Fruit fly (Drosophila melanogaster) whole organism, embryonic: ENCODE data around the gene CG16972.

Source experiments
- BEAF-32 ChIP-seq: fragments of 200-800 bp; sonication (Bioruptor generic); optimal IDR thresholded peaks from 3 replicates; lab custom pipeline; 2017; ENCODE audit warnings: missing biosample characterization, missing genetic modification characterization, mild to moderate bottlenecking, moderate library complexity, missing genetic modification reagents
- Bteb2 ChIP-seq: fragments of 200-800 bp; sonication (Bioruptor generic); optimal IDR thresholded peaks from 2 replicates; lab custom pipeline; 2016; ENCODE audit warnings: missing biosample characterization, missing genetic modification characterization
- CG10267 ChIP-seq: fragments of 200-800 bp; sonication (Bioruptor generic); optimal IDR thresholded peaks from 2 replicates; lab custom pipeline; 2018; ENCODE audit warnings: missing biosample characterization, mild to moderate bottlenecking, missing genetic modification characterization, moderate library complexity
- CG10565 ChIP-seq: fragments of 200-800 bp; sonication (Bioruptor generic); optimal IDR thresholded peaks from 3 replicates; lab custom pipeline; 2016; ENCODE audit warnings: missing biosample characterization, mild to moderate bottlenecking, missing genetic modification characterization
- CG11695 ChIP-seq: fragments of 200-800 bp; sonication (Bioruptor generic); IDR thresholded peaks from 3 replicates; pipeline ENCODE4 v1.3.6; 2022; ENCODE audit warnings: missing biosample characterization, missing genetic modification characterization
- CG15011 ChIP-seq: fragments of 200-800 bp; sonication (Bioruptor generic); optimal IDR thresholded peaks from 3 replicates; lab custom pipeline; 2018; ENCODE audit warnings: missing biosample characterization, mild to moderate bottlenecking, missing genetic modification characterization
- CG1529 ChIP-seq: fragments of 200-800 bp; sonication (Bioruptor generic); optimal IDR thresholded peaks from 3 replicates; lab custom pipeline; 2018; ENCODE audit warnings: missing biosample characterization, missing genetic modification characterization
- CG16813 ChIP-seq: fragments of 200-800 bp; sonication (Bioruptor generic); IDR thresholded peaks from 3 replicates; pipeline ENCODE4 v1.3.6; 2022; ENCODE audit warnings: missing biosample characterization, missing genetic modification characterization; ENCODE audit not compliant: partially characterized antibody
- CG17186 ChIP-seq: fragments of 200-800 bp; sonication (Bioruptor generic); optimal IDR thresholded peaks from 3 replicates; lab custom pipeline; 2017; ENCODE audit warnings: missing biosample characterization, missing genetic modification reagents, missing genetic modification characterization
- CG17361 ChIP-seq: fragments of 200-800 bp; sonication (Bioruptor generic); IDR thresholded peaks from 3 replicates; pipeline ENCODE4 v1.3.6; 2022; ENCODE audit warnings: missing biosample characterization, missing genetic modification characterization
- CG18011 ChIP-seq: fragments of 200-800 bp; sonication (Bioruptor generic); optimal IDR thresholded peaks from 2 replicates; lab custom pipeline; 2017; ENCODE audit warnings: missing biosample characterization, missing genetic modification characterization, mild to moderate bottlenecking, moderate library complexity, missing genotype
- CG31441 ChIP-seq: fragments of 200-800 bp; sonication (Bioruptor generic); IDR thresholded peaks from 2 replicates; pipeline ENCODE4 v1.3.6; 2022; ENCODE audit warnings: missing biosample characterization, missing genetic modification characterization
- CG34224 ChIP-seq: fragments of 200-800 bp; sonication (Bioruptor generic); IDR thresholded peaks from 3 replicates; pipeline ENCODE4 v1.3.6; 2022; ENCODE audit warnings: missing biosample characterization, missing genetic modification characterization; ENCODE audit not compliant: partially characterized antibody
- CG4328 ChIP-seq: fragments of 200-800 bp; sonication (Bioruptor generic); optimal IDR thresholded peaks from 3 replicates; lab custom pipeline; 2017; ENCODE audit warnings: missing biosample characterization, missing genetic modification reagents, missing genetic modification characterization
- CG4730 ChIP-seq: fragments of 200-800 bp; sonication (Bioruptor generic); IDR thresholded peaks from 2 replicates; pipeline ENCODE4 v1.3.6; 2022; ENCODE audit warnings: missing biosample characterization, missing genetic modification characterization
- CG6854 ChIP-seq: fragments of 200-800 bp; sonication (Bioruptor generic); optimal IDR thresholded peaks from 3 replicates; lab custom pipeline; 2017; ENCODE audit warnings: missing biosample characterization, mild to moderate bottlenecking, missing genetic modification characterization
- CG8765 ChIP-seq: fragments of 200-800 bp; sonication (Bioruptor generic); IDR thresholded peaks from 2 replicates; pipeline ENCODE4 v1.3.6; 2022; ENCODE audit warnings: missing biosample characterization, missing genetic modification characterization
- Chrac-16 ChIP-seq: fragments of 200-800 bp; sonication (Bioruptor generic); optimal IDR thresholded peaks from 3 replicates; lab custom pipeline; 2016; ENCODE audit warnings: missing biosample characterization, missing genetic modification characterization
- H15 ChIP-seq: fragments of 200-800 bp; sonication (Bioruptor generic); IDR thresholded peaks from 3 replicates; pipeline ENCODE4 v1.3.6; 2022; ENCODE audit warnings: missing biosample characterization, missing genetic modification characterization
- Jarid2 ChIP-seq: fragments of 200-800 bp; sonication (Bioruptor generic); optimal IDR thresholded peaks from 3 replicates; lab custom pipeline; 2017; ENCODE audit warnings: mild to moderate bottlenecking, missing biosample characterization, missing genetic modification reagents, missing genetic modification characterization
- MESR4 ChIP-seq: fragments of 200-800 bp; sonication (Bioruptor generic); optimal IDR thresholded peaks from 2 replicates; lab custom pipeline; 2018; ENCODE audit warnings: missing biosample characterization, mild to moderate bottlenecking, missing genetic modification characterization, moderate library complexity
- NC2α ChIP-seq: fragments of 200-800 bp; sonication (Bioruptor generic); optimal IDR thresholded peaks from 2 replicates; lab custom pipeline; 2016; ENCODE audit warnings: missing biosample characterization, missing genetic modification characterization
- NFAT ChIP-seq: fragments of 200-800 bp; sonication (Bioruptor generic); IDR thresholded peaks from 2 replicates; pipeline ENCODE4 v1.3.6; 2022; ENCODE audit warnings: missing biosample characterization, missing genetic modification characterization
- Side ChIP-seq: fragments of 200-800 bp; sonication (Bioruptor generic); optimal IDR thresholded peaks from 2 replicates; lab custom pipeline; 2016; ENCODE audit warnings: missing biosample characterization, missing genetic modification characterization
- Sox100B ChIP-seq: fragments of 200-800 bp; sonication (Bioruptor generic); optimal IDR thresholded peaks from 3 replicates; lab custom pipeline; 2018; ENCODE audit warnings: missing biosample characterization, mild to moderate bottlenecking, missing genetic modification characterization
- YL-1 ChIP-seq: fragments of 200-800 bp; sonication (Bioruptor generic); optimal IDR thresholded peaks from 3 replicates; lab custom pipeline; 2017; ENCODE audit warnings: missing biosample characterization, mild to moderate bottlenecking, missing genetic modification characterization
- ab ChIP-seq: fragments of 200-800 bp; sonication (Bioruptor generic); optimal IDR thresholded peaks from 2 replicates; lab custom pipeline; 2016; ENCODE audit warnings: missing biosample characterization, missing genetic modification characterization
- aop ChIP-seq: fragments of 200-800 bp; sonication (Bioruptor generic); IDR thresholded peaks from 2 replicates; pipeline ENCODE4 v1.3.6; 2022; ENCODE audit warnings: missing biosample characterization, missing genetic modification characterization
- bbx ChIP-seq: fragments of 200-800 bp; sonication (Bioruptor generic); IDR thresholded peaks from 2 replicates; pipeline ENCODE4 v1.3.6; 2022; ENCODE audit warnings: missing biosample characterization, missing genetic modification characterization; ENCODE audit not compliant: partially characterized antibody
- cas ChIP-seq: fragments of 200-800 bp; sonication (Bioruptor generic); IDR thresholded peaks from 2 replicates; pipeline ENCODE4 v1.3.6; 2022; ENCODE audit warnings: missing biosample characterization, missing genetic modification characterization
- chn ChIP-seq: fragments of 200-800 bp; sonication (Bioruptor generic); optimal IDR thresholded peaks from 2 replicates; lab custom pipeline; 2016; ENCODE audit warnings: missing biosample characterization, missing genetic modification characterization
- dan ChIP-seq: fragments of 200-800 bp; sonication (Bioruptor generic); IDR thresholded peaks from 2 replicates; pipeline ENCODE4 v1.3.6; 2022; ENCODE audit warnings: missing biosample characterization, missing genetic modification characterization
- fru ChIP-seq: fragments of >200 bp; optimal IDR thresholded peaks from 2 replicates; lab custom pipeline; 2017
- gcm ChIP-seq: fragments of 200-800 bp; sonication (Bioruptor generic); optimal IDR thresholded peaks from 2 replicates; lab custom pipeline; 2019; ENCODE audit warnings: missing biosample characterization, mild to moderate bottlenecking, missing genetic modification characterization, moderate library complexity
- grau ChIP-seq: fragments of 200-800 bp; optimal IDR thresholded peaks from 3 replicates; lab custom pipeline; 2019; ENCODE audit warnings: missing biosample characterization, mild to moderate bottlenecking, missing genetic modification characterization, moderate library complexity
- h ChIP-seq: fragments of >200 bp; optimal IDR thresholded peaks from 2 replicates; lab custom pipeline; 2017
- hb ChIP-seq: fragments of 200-800 bp; sonication (Bioruptor generic); IDR thresholded peaks from 3 replicates; pipeline ENCODE4 v1.3.6; 2022; ENCODE audit warnings: missing biosample characterization, missing genetic modification characterization; ENCODE audit not compliant: partially characterized antibody
- hkb ChIP-seq, 2 experiments: fragments of 200-800 bp in 1 of 2; fragments of >200 bp in 1 of 2; sonication (Bioruptor generic) in 1 of 2; IDR thresholded peaks in 1 of 2; optimal IDR thresholded peaks in 1 of 2; 2 replicates each; pipeline versions ENCODE4 v1.3.6 to Lab custom; 2017 to 2022; ENCODE audit warnings: missing biosample characterization in 1 of 2, missing genetic modification characterization in 1 of 2
- insv ChIP-seq, 2 experiments: fragments of 200-800 bp; sonication (Bioruptor generic); optimal IDR thresholded peaks; 3 replicates each; lab custom pipeline; 2016 to 2018; ENCODE audit warnings: missing biosample characterization in 2 of 2, missing genetic modification characterization in 2 of 2
- kay ChIP-seq: fragments of 200-800 bp; sonication (Bioruptor generic); optimal IDR thresholded peaks from 2 replicates; lab custom pipeline; 2016; ENCODE audit warnings: missing biosample characterization, missing genetic modification characterization
- pzg ChIP-seq: fragments of 200-800 bp; sonication (Bioruptor generic); optimal IDR thresholded peaks from 3 replicates; lab custom pipeline; 2018; ENCODE audit warnings: missing biosample characterization, mild to moderate bottlenecking, missing genetic modification characterization, moderate library complexity
- seq ChIP-seq: fragments of 200-800 bp; sonication (Bioruptor generic); IDR thresholded peaks from 2 replicates; pipeline ENCODE4 v1.3.6; 2022; ENCODE audit warnings: missing biosample characterization, missing genetic modification characterization
- sob ChIP-seq: fragments of 200-800 bp; sonication (Bioruptor generic); IDR thresholded peaks from 2 replicates; pipeline ENCODE4 v1.3.6; 2022; ENCODE audit warnings: missing biosample characterization, missing genetic modification characterization
- tna ChIP-seq: fragments of 200-800 bp; sonication (Bioruptor generic); IDR thresholded peaks from 2 replicates; pipeline ENCODE4 v1.3.6; 2022; ENCODE audit warnings: missing biosample characterization, missing genetic modification characterization; ENCODE audit not compliant: partially characterized antibody
- ttk ChIP-seq: fragments of 200-800 bp; sonication (Bioruptor generic); IDR thresholded peaks from 2 replicates; pipeline ENCODE4 v2.1.2; 2022; ENCODE audit warnings: missing biosample characterization, missing genetic modification characterization
- unc-4 ChIP-seq: fragments of 200-800 bp; sonication (Bioruptor generic); IDR thresholded peaks from 2 replicates; pipeline ENCODE4 v1.3.6; 2022; ENCODE audit warnings: missing biosample characterization, missing genetic modification characterization; ENCODE audit not compliant: partially characterized antibody
- zen ChIP-seq: fragments of 200-800 bp; sonication (Bioruptor generic); optimal IDR thresholded peaks from 3 replicates; lab custom pipeline; 2018; ENCODE audit warnings: missing biosample characterization, mild to moderate bottlenecking, missing genetic modification characterization, moderate library complexity
- zf30C ChIP-seq: fragments of 200-800 bp; sonication (Bioruptor generic); optimal IDR thresholded peaks from 3 replicates; lab custom pipeline; 2018; ENCODE audit warnings: missing biosample characterization, mild to moderate bottlenecking, missing genetic modification characterization

The CG16972 gene

dm6 chr2L:13164994-13165801, 37.9 kb downstream of the CG16972 start, which contains the start of gene Sirt1 (continued):
- TF ChIP-seq seq (GFP tag; lab: Robert Waterston, UW) (peak; percentile 72; the same call in 1 of the 2 replicates), CG34224 (GFP tag; lab: Robert Waterston, UW) (peak; percentile 45; the same call in 1 of the 3 replicates), Chrac-16 (GFP tag; lab: Kevin White, UChicago) (peak; percentile 90), Jarid2 (GFP tag; lab: Kevin White, UChicago) (peak; percentile 26), Sox100B (no peak), chn (GFP tag; lab: Kevin White, UChicago) (peak; percentile 35), CG18011 (GFP tag; lab: Kevin White, UChicago) (peak; percentile 47), kay (GFP tag; lab: Kevin White, UChicago) (peak; percentile 100), pzg (GFP tag; lab: Kevin White, UChicago) (peak; percentile 56), CG6854 (peak; percentile 29), MESR4 (GFP tag; lab: Kevin White, UChicago) (peak; percentile 99), gcm (GFP tag; lab: Kevin White, UChicago) (peak; percentile 67), CG4730 (GFP tag; lab: Robert Waterston, UW) (peak; percentile 67), CG16813 (GFP tag; lab: Robert Waterston, UW) (0 out of 3 replicates have a peak, but pooled peaks have one; percentile 20), CG8765 (GFP tag; lab: Robert Waterston, UW) (peak; percentile 49; the same call in 1 of the 2 replicates), ab (no peak), unc-4 (GFP tag; lab: Robert Waterston, UW) (no peak), hb (GFP tag; lab: Robert Waterston, UW) (no peak), ttk (GFP tag; lab: Robert Waterston, UW) (peak; percentile 64), hkb (optimal IDR thresholded peaks at IDR 0.05; lab: Kevin White, UChicago) (no peak), hkb (GFP tag; IDR thresholded peaks at IDR 0.05; lab: Robert Waterston, UW) (peak; percentile 46; the same call in 1 of the 2 replicates), BEAF-32 (GFP tag; lab: Kevin White, UChicago) (peak; percentile 25), fru (lab: Kevin White, UChicago) (no peak), NC2α (GFP tag; lab: Kevin White, UChicago) (no peak), h (lab: Kevin White, UChicago) (no peak), Bteb2 (peak; percentile 52), grau (tag; lab: Kevin White, UChicago) (peak; percentile 99), CG1529 (peak; percentile 65), aop (GFP tag; lab: Robert Waterston, UW) (no peak), insv (GFP tag; optimal IDR thresholded peaks at IDR 0.05; lab: Kevin White, UChicago) (peak in 1 of 2 experiments; percentile 60), zen (tag; lab: Kevin White, UChicago) (peak; percentile 81), NFAT (GFP tag; lab: Robert Waterston, UW) (peak; percentile 85), CG17186 (GFP tag; lab: Kevin White, UChicago) (no peak), bbx (GFP tag; lab: Robert Waterston, UW) (peak; percentile 63; the same call in 1 of the 2 replicates), CG4328 (peak; percentile 74), CG11695 (GFP tag; lab: Robert Waterston, UW) (peak; percentile 80), H15 (GFP tag; lab: Robert Waterston, UW) (peak; percentile 56; the same call in 2 of the 3 replicates), CG17361 (GFP tag; lab: Robert Waterston, UW) (peak; percentile 98), CG10267 (peak; percentile 77), cas (GFP tag; lab: Robert Waterston, UW) (no peak), zf30C (GFP tag; lab: Kevin White, UChicago) (no peak), dan (GFP tag; lab: Robert Waterston, UW) (peak; percentile 56), Side (GFP tag; lab: Kevin White, UChicago) (no peak), CG15011 (GFP tag; lab: Kevin White, UChicago) (peak; percentile 84), CG31441 (GFP tag; lab: Robert Waterston, UW) (peak; percentile 92), sob (GFP tag; lab: Robert Waterston, UW) (peak; percentile 61; the same call in 1 of the 2 replicates), tna (no peak), CG10565 (no peak), YL-1 (GFP tag; lab: Kevin White, UChicago) (peak; percentile 100)
